Worm (Caenorhabditis elegans) whole organism, late embryonic: Measurements from ENCODE around the gene F56B3.9.

Experiments
- C38D4.7 ChIP-seq: fragments of 200-800 bp; sonication (Bioruptor generic); optimal IDR thresholded peaks from 2 replicates; lab custom pipeline; 2018; ENCODE audit warnings: mild to moderate bottlenecking, missing genetic modification characterization, moderate library complexity, missing compliant biosample characterization
- K02D7.2 ChIP-seq: sonication (generic microtip); optimal IDR thresholded peaks from 2 replicates; lab custom pipeline; 2017; ENCODE audit warnings: mild to moderate bottlenecking, missing genetic modification characterization, missing compliant biosample characterization
- K09A11.1 ChIP-seq: sonication (generic microtip); optimal IDR thresholded peaks from 2 replicates; lab custom pipeline; 2017; ENCODE audit warnings: antibody characterized with exemption, mild to moderate bottlenecking, missing genetic modification characterization, missing compliant biosample characterization; ENCODE audit not compliant: insufficient read depth
- ceh-9 ChIP-seq: sonication (generic microtip); optimal IDR thresholded peaks from 2 replicates; lab custom pipeline; 2016; ENCODE audit warnings: mild to moderate bottlenecking, missing genetic modification characterization, inconsistent platforms, missing compliant biosample characterization
- dve-1 ChIP-seq: sonication (generic microtip); optimal IDR thresholded peaks from 2 replicates; lab custom pipeline; 2017; ENCODE audit warnings: antibody characterized with exemption, mild to moderate bottlenecking, missing genetic modification characterization, missing compliant biosample characterization
- fkh-10 ChIP-seq: fragments of 150-350 bp; optimal IDR thresholded peaks from 2 replicates; lab custom pipeline; 2014; ENCODE audit warnings: missing biosample characterization, missing genetic modification reagents, missing genetic modification characterization
- nhr-11 ChIP-seq: fragments of 150-350 bp; optimal IDR thresholded peaks from 2 replicates; lab custom pipeline; 2014; ENCODE audit warnings: missing biosample characterization, missing genetic modification characterization
- syd-9 ChIP-seq: sonication (generic microtip); optimal IDR thresholded peaks from 2 replicates; lab custom pipeline; 2016; ENCODE audit warnings: mild to moderate bottlenecking, missing genetic modification characterization, moderate library complexity, missing compliant biosample characterization
- unc-42 ChIP-seq: sonication (generic microtip); optimal IDR thresholded peaks from 2 replicates; lab custom pipeline; 2016; ENCODE audit warnings: missing genotype, missing genetic modification characterization, missing compliant biosample characterization

- TF ChIP-seq K09A11.1 (tag; lab: Kevin White, UChicago) (no peak), C38D4.7 (no peak), K02D7.2 (tag; lab: Kevin White, UChicago) (no peak), nhr-11 (tag; lab: Kevin White, UChicago) (no peak), ceh-9 (no peak), unc-42 (tag; lab: Kevin White, UChicago) (no peak), fkh-10 (GFP tag; lab: Kevin White, UChicago) (no peak), dve-1 (tag; lab: Kevin White, UChicago) (no peak), syd-9 (tag; lab: Kevin White, UChicago) (no peak)
These were observed 30.5 kb upstream of the F56B3.9 start for ce11 chrIV:740674-741073.
